Worm (Caenorhabditis elegans): Measurements from ENCODE around the gene gspd-1.
A peak's percentile ranks its signal among the peaks of the same experiment; 100 is the strongest.

Gene gspd-1

ce11 chrIV:11329269-11329668, 12.1 kb downstream of the gspd-1 start, which contains the start of gene leo-1:
Gene leo-1, minus strand, starts transcription at chrIV:11329369.
- TF ChIP-seq nhr-11 (tag; optimal IDR thresholded peaks at IDR 0.05) (no peak), zag-1 (tag; optimal IDR thresholded peaks at IDR 0.05) (no peak), lin-13 (GFP tag; optimal IDR thresholded peaks at IDR 0.05) (no peak), alr-1 (tag; optimal IDR thresholded peaks at IDR 0.05) (no peak), nhr-23 (tag; optimal IDR thresholded peaks at IDR 0.05) (no peak), mbf-1 (tag; optimal IDR thresholded peaks at IDR 0.05) (no peak), elt-3 (tag; optimal IDR thresholded peaks at IDR 0.05) (no peak), nhr-21 (tag; optimal IDR thresholded peaks at IDR 0.05) (no peak), aly-2 (tag; optimal IDR thresholded peaks at IDR 0.05) (no peak), elt-1 (tag; optimal IDR thresholded peaks at IDR 0.05) (no peak), mab-5 (tag; optimal IDR thresholded peaks at IDR 0.05) (no peak), C34F6.9 (tag; optimal IDR thresholded peaks at IDR 0.05) (no peak)

- TF ChIP-seq sma-3 (GFP tag; optimal IDR thresholded peaks at IDR 0.05) (no peak), ceh-82 (tag; optimal IDR thresholded peaks at IDR 0.05) (no peak), nhr-129 (tag; optimal IDR thresholded peaks at IDR 0.05) (no peak), zag-1 (tag; optimal IDR thresholded peaks at IDR 0.05) (no peak), ZK546.5 (tag; optimal IDR thresholded peaks at IDR 0.05) (no peak), C34F6.9 (tag; optimal IDR thresholded peaks at IDR 0.05) (peak; percentile 47), peb-1 (tag; optimal IDR thresholded peaks at IDR 0.05) (no peak), skn-1 (tag; optimal IDR thresholded peaks at IDR 0.05) (no peak), unc-55 (GFP tag; optimal IDR thresholded peaks at IDR 0.05) (peak; percentile 58), gmeb-1 (tag; optimal IDR thresholded peaks at IDR 0.05) (no peak), crh-2 (tag; optimal IDR thresholded peaks at IDR 0.05) (no peak), lin-13 (GFP tag; optimal IDR thresholded peaks at IDR 0.05) (no peak), F13H6.1 (tag; optimal IDR thresholded peaks at IDR 0.05) (no peak), ztf-1 (GFP tag; conservative IDR thresholded peaks at IDR 0.05) (no peak)
Measured at ce11 chrIV:11332751-11333150, 15.5 kb downstream of the gspd-1 start, which contains the start of gene sart-3. Gene sart-3, minus strand, starts transcription at chrIV:11332969.

ce11 chrIV:11336180-11336579, 19.0 kb downstream of the gspd-1 start:
- no peak for TF ChIP-seq F13H6.1 (tag; optimal IDR thresholded peaks at IDR 0.05)
- no peak for TF ChIP-seq ZK546.5 (tag; optimal IDR thresholded peaks at IDR 0.05)
- TF ChIP-seq sma-3 (GFP tag; optimal IDR thresholded peaks at IDR 0.05), result no peak
- no peak for TF ChIP-seq nhr-11 (tag; optimal IDR thresholded peaks at IDR 0.05)
- no peak for TF ChIP-seq unc-62 (GFP tag; optimal IDR thresholded peaks at IDR 0.05)
- TF ChIP-seq dmd-4 (tag; optimal IDR thresholded peaks at IDR 0.05), result no peak

- TF ChIP-seq sma-3 (GFP tag; optimal IDR thresholded peaks at IDR 0.05) (no peak), nhr-11 (tag; optimal IDR thresholded peaks at IDR 0.05) (no peak), nhr-10 (tag; optimal IDR thresholded peaks at IDR 0.05) (no peak), lin-11 (tag; optimal IDR thresholded peaks at IDR 0.05) (no peak), lin-39 (tag; optimal IDR thresholded peaks at IDR 0.05) (no peak), nhr-6 (tag; optimal IDR thresholded peaks at IDR 0.05) (no peak), snpc-4 (tag; optimal IDR thresholded peaks at IDR 0.05) (no peak), nhr-129 (tag; optimal IDR thresholded peaks at IDR 0.05) (no peak)
Measured at ce11 chrIV:11337021-11337420, 19.8 kb downstream of the gspd-1 start, which contains the start of gene F54E12.2. Gene F54E12.2, minus strand, starts transcription at chrIV:11337184.

- no peak for TF ChIP-seq fos-1 (tag; optimal IDR thresholded peaks at IDR 0.05)
- TF ChIP-seq F13H6.1 (tag; optimal IDR thresholded peaks at IDR 0.05), result no peak
- TF ChIP-seq sma-3 (GFP tag; optimal IDR thresholded peaks at IDR 0.05), result no peak
- TF ChIP-seq mbf-1 (tag; optimal IDR thresholded peaks at IDR 0.05), result no peak
- TF ChIP-seq ztf-1 (GFP tag; conservative IDR thresholded peaks at IDR 0.05), result no peak
- no peak for TF ChIP-seq ceh-16 (tag; optimal IDR thresholded peaks at IDR 0.05)
- TF ChIP-seq elt-1 (tag; optimal IDR thresholded peaks at IDR 0.05), result no peak
- TF ChIP-seq blmp-1 (tag; optimal IDR thresholded peaks at IDR 0.05; ENCODE audit: insufficient read depth), result no peak
- no peak for TF ChIP-seq nhr-12 (tag; optimal IDR thresholded peaks at IDR 0.05)
- TF ChIP-seq gmeb-1 (tag; optimal IDR thresholded peaks at IDR 0.05), result no peak
- TF ChIP-seq ztf-4 (tag; optimal IDR thresholded peaks at IDR 0.05), result no peak
- no peak for TF ChIP-seq lin-11 (tag; optimal IDR thresholded peaks at IDR 0.05)
- no peak for TF ChIP-seq nhr-23 (tag; optimal IDR thresholded peaks at IDR 0.05)
- TF ChIP-seq snpc-4 (tag; optimal IDR thresholded peaks at IDR 0.05), result no peak
- no peak for TF ChIP-seq Y55F3AM.14 (GFP tag; optimal IDR thresholded peaks at IDR 0.05)
- no peak for TF ChIP-seq nhr-21 (tag; optimal IDR thresholded peaks at IDR 0.05)
- no peak for TF ChIP-seq peb-1 (tag; optimal IDR thresholded peaks at IDR 0.05)
- TF ChIP-seq ama-1 (optimal IDR thresholded peaks at IDR 0.05), result no peak
- TF ChIP-seq unc-39 (tag; optimal IDR thresholded peaks at IDR 0.05), result no peak
Measured at ce11 chrIV:11340735-11341443, 23.7 kb downstream of the gspd-1 start.

All from whole organism, L2 larva.